Fruit fly (Drosophila melanogaster) whole organism, embryonic: ENCODE results near the gene CG13031.

Experiments
- Abd-B ChIP-seq: fragments of 200-800 bp; sonication (Bioruptor generic); optimal IDR thresholded peaks from 2 replicates; lab custom pipeline; 2018; ENCODE audit warnings: missing biosample characterization, mild to moderate bottlenecking, missing genetic modification characterization, moderate library complexity
- Ada2b ChIP-seq: fragments of 200-800 bp; sonication (Bioruptor generic); IDR thresholded peaks from 2 replicates; pipeline ENCODE4 v1.3.6; 2022; ENCODE audit warnings: missing biosample characterization, missing genetic modification characterization
- CG11085 ChIP-seq: fragments of 200-800 bp; sonication (Bioruptor generic); IDR thresholded peaks from 2 replicates; pipeline ENCODE4 v1.3.6; 2022; ENCODE audit warnings: missing biosample characterization, missing genetic modification characterization
- CG11093 ChIP-seq: fragments of 200-800 bp; sonication (Bioruptor generic); IDR thresholded peaks from 3 replicates; pipeline ENCODE4 v1.3.6; 2022; ENCODE audit warnings: missing biosample characterization, missing genetic modification characterization
- CG11398 ChIP-seq: fragments of 200-800 bp; sonication (Bioruptor generic); optimal IDR thresholded peaks from 2 replicates; lab custom pipeline; 2016; ENCODE audit warnings: missing biosample characterization, missing genetic modification characterization
- CG11504 ChIP-seq: fragments of 200-800 bp; sonication (Bioruptor generic); optimal IDR thresholded peaks from 3 replicates; lab custom pipeline; 2019; ENCODE audit warnings: missing biosample characterization, mild to moderate bottlenecking, missing genetic modification characterization, moderate library complexity
- CG13775 ChIP-seq: fragments of 200-800 bp; sonication (Bioruptor generic); optimal IDR thresholded peaks from 3 replicates; lab custom pipeline; 2017; ENCODE audit warnings: missing biosample characterization, mild to moderate bottlenecking, missing genetic modification characterization
- CG15011 ChIP-seq: fragments of 200-800 bp; sonication (Bioruptor generic); optimal IDR thresholded peaks from 3 replicates; lab custom pipeline; 2018; ENCODE audit warnings: missing biosample characterization, mild to moderate bottlenecking, missing genetic modification characterization
- CG3065 ChIP-seq: fragments of 200-800 bp; sonication (Bioruptor generic); optimal IDR thresholded peaks from 2 replicates; lab custom pipeline; 2016; ENCODE audit warnings: missing biosample characterization, missing genetic modification characterization
- CG32532 ChIP-seq: fragments of 200-800 bp; sonication (Bioruptor generic); IDR thresholded peaks from 2 replicates; pipeline ENCODE4 v1.3.6; 2022; ENCODE audit warnings: missing biosample characterization, missing genetic modification characterization
- CG3847 ChIP-seq: fragments of 200-800 bp; sonication (Bioruptor generic); IDR thresholded peaks from 2 replicates; pipeline ENCODE4 v1.3.6; 2022; ENCODE audit warnings: missing biosample characterization, missing genetic modification characterization
- CG4854 ChIP-seq: fragments of 200-800 bp; sonication (Bioruptor generic); optimal IDR thresholded peaks from 2 replicates; lab custom pipeline; 2016; ENCODE audit warnings: missing biosample characterization, missing genetic modification characterization, inconsistent platforms
- CG6254 ChIP-seq: fragments of 200-800 bp; sonication (Bioruptor generic); optimal IDR thresholded peaks from 3 replicates; lab custom pipeline; 2017; ENCODE audit warnings: mild to moderate bottlenecking, missing biosample characterization, missing genetic modification reagents, missing genetic modification characterization
- CG6854 ChIP-seq: fragments of 200-800 bp; sonication (Bioruptor generic); optimal IDR thresholded peaks from 3 replicates; lab custom pipeline; 2017; ENCODE audit warnings: missing biosample characterization, mild to moderate bottlenecking, missing genetic modification characterization
- CG7372 ChIP-seq: fragments of 200-800 bp; sonication (Bioruptor generic); IDR thresholded peaks from 2 replicates; pipeline ENCODE4 v1.3.6; 2022; ENCODE audit warnings: missing biosample characterization, missing genetic modification characterization
- CG9932 ChIP-seq: fragments of 200-800 bp; sonication (Bioruptor generic); IDR thresholded peaks from 2 replicates; pipeline ENCODE4 v1.3.6; 2022; ENCODE audit warnings: missing biosample characterization, missing genetic modification characterization
- CTCF ChIP-seq: fragments of 200-800 bp; sonication (Bioruptor generic); optimal IDR thresholded peaks from 2 replicates; lab custom pipeline; 2017; ENCODE audit warnings: missing biosample characterization, mild to moderate bottlenecking, missing genetic modification characterization, moderate library complexity
- D ChIP-seq, 2 experiments: fragments of 200-800 bp in 1 of 2; fragments of >200 bp in 1 of 2; sonication (Bioruptor generic) in 1 of 2; optimal IDR thresholded peaks; 2 replicates in 1 of 2; 3 replicates in 1 of 2; lab custom pipeline; 2017; ENCODE audit warnings: mild to moderate bottlenecking in 1 of 2, missing biosample characterization in 1 of 2, missing genetic modification characterization in 1 of 2, missing genetic modification reagents in 1 of 2
- Dip2 ChIP-seq: fragments of 200-800 bp; sonication (Bioruptor generic); IDR thresholded peaks from 2 replicates; pipeline ENCODE4 v1.3.6; 2022; ENCODE audit warnings: missing biosample characterization, missing genetic modification characterization
- Dll ChIP-seq: fragments of 200-800 bp; sonication (Bioruptor generic); IDR thresholded peaks from 4 replicates; pipeline ENCODE4 v1.3.6; 2022; ENCODE audit warnings: missing biosample characterization, missing genetic modification characterization; ENCODE audit not compliant: partially characterized antibody
- GATAe ChIP-seq: fragments of 200-800 bp; sonication (Bioruptor generic); conservative IDR thresholded peaks from 2 replicates; pipeline ENCODE4 v1.3.6; 2022; ENCODE audit warnings: missing biosample characterization, missing genetic modification characterization
- Lpt ChIP-seq: fragments of >200 bp; optimal IDR thresholded peaks from 2 replicates; lab custom pipeline; 2018; ENCODE audit warnings: missing biosample characterization, missing genetic modification characterization
- MBD-R2 ChIP-seq: fragments of 200-800 bp; sonication (Bioruptor generic); IDR thresholded peaks from 2 replicates; pipeline ENCODE4 v1.3.6; 2022; ENCODE audit warnings: missing biosample characterization, missing genetic modification characterization
- MTF-1 ChIP-seq: fragments of 200-800 bp; sonication (Bioruptor generic); optimal IDR thresholded peaks from 2 replicates; lab custom pipeline; 2018; ENCODE audit warnings: missing biosample characterization, mild to moderate bottlenecking, missing genetic modification characterization, borderline replicate concordance
- Med ChIP-seq: fragments of 200-800 bp; sonication (Bioruptor generic); peaks from one replicate; lab custom pipeline; 2016; ENCODE audit warnings: missing biosample characterization, missing genetic modification characterization, mild to moderate bottlenecking, inconsistent platforms, moderate library complexity
- NFAT ChIP-seq: fragments of 200-800 bp; sonication (Bioruptor generic); IDR thresholded peaks from 2 replicates; pipeline ENCODE4 v1.3.6; 2022; ENCODE audit warnings: missing biosample characterization, missing genetic modification characterization
- Nf-YB ChIP-seq: fragments of 200-800 bp; sonication (Bioruptor generic); optimal IDR thresholded peaks from 3 replicates; lab custom pipeline; 2019; ENCODE audit warnings: missing biosample characterization, mild to moderate bottlenecking, missing genetic modification characterization, moderate library complexity
- Rx ChIP-seq: fragments of 200-800 bp; sonication (Bioruptor generic); IDR thresholded peaks from 2 replicates; pipeline ENCODE4 v1.3.6; 2022; ENCODE audit warnings: missing biosample characterization, missing genetic modification characterization
- Scr ChIP-seq: fragments of 200-800 bp; sonication (Bioruptor generic); IDR thresholded peaks from 2 replicates; pipeline ENCODE4 v1.3.6; 2022; ENCODE audit warnings: missing biosample characterization, missing genetic modification characterization; ENCODE audit not compliant: partially characterized antibody
- Taf1 ChIP-seq: fragments of 200-800 bp; sonication (Bioruptor generic); IDR thresholded peaks from 2 replicates; pipeline ENCODE4 v1.3.6; 2022; ENCODE audit warnings: missing biosample characterization, missing genetic modification characterization
- Tbp ChIP-seq: fragments of >200 bp; optimal IDR thresholded peaks from 2 replicates; lab custom pipeline; 2018; ENCODE audit warnings: missing biosample characterization, missing genetic modification characterization
- Usf ChIP-seq: fragments of 200-800 bp; sonication (Bioruptor generic); optimal IDR thresholded peaks from 2 replicates; lab custom pipeline; 2017; ENCODE audit warnings: missing genotype, missing biosample characterization, missing genetic modification characterization
- Xrp1 ChIP-seq: fragments of 200-800 bp; sonication (Bioruptor generic); IDR thresholded peaks from 2 replicates; pipeline ENCODE4 v1.3.6; 2022; ENCODE audit warnings: missing biosample characterization, missing genetic modification characterization
- ab ChIP-seq: fragments of 200-800 bp; sonication (Bioruptor generic); optimal IDR thresholded peaks from 2 replicates; lab custom pipeline; 2016; ENCODE audit warnings: missing biosample characterization, missing genetic modification characterization
- ac ChIP-seq: fragments of 200-800 bp; sonication (Bioruptor generic); optimal IDR thresholded peaks from 3 replicates; lab custom pipeline; 2017; ENCODE audit warnings: missing biosample characterization, mild to moderate bottlenecking, missing genetic modification characterization
- ap ChIP-seq: fragments of 200-800 bp; sonication (Bioruptor generic); IDR thresholded peaks from 2 replicates; pipeline ENCODE4 v1.3.6; 2022; ENCODE audit warnings: missing biosample characterization, missing genetic modification characterization
- ash1 ChIP-seq: fragments of 200-800 bp; sonication (Bioruptor generic); optimal IDR thresholded peaks from 2 replicates; lab custom pipeline; 2018; ENCODE audit warnings: missing biosample characterization, mild to moderate bottlenecking, missing genetic modification characterization
- dm ChIP-seq: fragments of 200-800 bp; sonication (Bioruptor generic); optimal IDR thresholded peaks from 3 replicates; lab custom pipeline; 2016; ENCODE audit warnings: missing biosample characterization, missing genetic modification characterization
- esg ChIP-seq: fragments of 200-800 bp; sonication (Bioruptor generic); conservative IDR thresholded peaks from 2 replicates; pipeline ENCODE4 v1.3.6; 2022; ENCODE audit warnings: missing biosample characterization, missing genetic modification characterization
- eyg ChIP-seq: fragments of 200-800 bp; sonication (Bioruptor generic); optimal IDR thresholded peaks from 3 replicates; lab custom pipeline; 2016; ENCODE audit warnings: missing biosample characterization, missing genetic modification characterization
- fu2 ChIP-seq: fragments of 200-800 bp; sonication (Bioruptor generic); optimal IDR thresholded peaks from 2 replicates; lab custom pipeline; 2016; ENCODE audit warnings: missing biosample characterization, missing genetic modification characterization
- gsb ChIP-seq: fragments of 200-800 bp; sonication (Bioruptor generic); IDR thresholded peaks from 2 replicates; pipeline ENCODE4 v1.3.6; 2022; ENCODE audit warnings: missing biosample characterization, missing genetic modification characterization
- insv ChIP-seq, 2 experiments: fragments of 200-800 bp; sonication (Bioruptor generic); optimal IDR thresholded peaks; 3 replicates each; lab custom pipeline; 2016 to 2018; ENCODE audit warnings: missing biosample characterization in 2 of 2, missing genetic modification characterization in 2 of 2
- lab ChIP-seq: fragments of 200-800 bp; sonication (Bioruptor generic); optimal IDR thresholded peaks from 3 replicates; lab custom pipeline; 2017; ENCODE audit warnings: missing biosample characterization, missing genetic modification characterization, mild to moderate bottlenecking, moderate library complexity, missing genetic modification reagents
- nmo ChIP-seq: fragments of 200-800 bp; sonication (Bioruptor generic); optimal IDR thresholded peaks from 2 replicates; lab custom pipeline; 2018; ENCODE audit warnings: missing biosample characterization, mild to moderate bottlenecking, missing genetic modification characterization, moderate library complexity
- pfk ChIP-seq: fragments of 200-800 bp; sonication (Bioruptor generic); optimal IDR thresholded peaks from 2 replicates; lab custom pipeline; 2018; ENCODE audit warnings: missing biosample characterization, mild to moderate bottlenecking, missing genetic modification characterization, moderate library complexity
- ssp ChIP-seq: fragments of 200-800 bp; sonication (Bioruptor generic); IDR thresholded peaks from 2 replicates; pipeline ENCODE4 v1.3.6; 2022; ENCODE audit warnings: missing biosample characterization, missing genetic modification characterization
- tna ChIP-seq: fragments of 200-800 bp; sonication (Bioruptor generic); IDR thresholded peaks from 2 replicates; pipeline ENCODE4 v1.3.6; 2022; ENCODE audit warnings: missing biosample characterization, missing genetic modification characterization; ENCODE audit not compliant: partially characterized antibody
- trh ChIP-seq: fragments of 200-800 bp; sonication (Bioruptor generic); optimal IDR thresholded peaks from 2 replicates; lab custom pipeline; 2016; ENCODE audit warnings: missing biosample characterization, missing genetic modification characterization

Gene CG13031

DNA sequence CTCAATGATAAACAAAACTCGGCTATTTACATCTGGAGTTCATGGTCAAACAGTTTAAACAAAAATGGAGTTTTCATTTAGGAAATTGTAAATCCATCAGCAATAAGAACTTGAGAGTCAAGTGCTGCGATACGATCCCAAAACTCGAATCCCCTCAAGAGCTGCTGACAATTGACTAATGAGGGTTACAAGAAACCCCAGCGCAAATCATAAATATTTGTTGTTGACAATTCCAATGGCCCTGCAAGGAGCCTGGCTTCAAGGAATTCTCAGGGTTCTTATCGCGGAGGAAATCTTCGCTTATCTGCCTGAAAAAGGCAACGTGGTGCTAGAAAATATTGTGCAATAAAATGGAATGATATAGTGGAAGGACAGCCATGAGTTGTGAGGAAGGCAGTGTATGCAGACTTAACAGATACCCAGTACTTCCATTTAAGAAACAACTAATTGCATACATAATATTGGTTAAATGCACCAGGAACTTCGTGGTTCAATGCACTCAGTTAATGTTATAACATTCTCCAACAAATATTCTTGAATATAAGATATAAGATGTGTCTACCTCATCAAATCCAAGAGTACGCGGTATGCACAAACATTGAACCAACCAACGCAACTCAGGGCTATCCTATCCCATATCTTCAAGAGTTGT lies 43.5 kb downstream of the CG13031 start (continued):
- no peak for TF ChIP-seq CG3847 (GFP tag; lab: Robert Waterston, UW)
- peak; percentile 32 for TF ChIP-seq CG6254 (GFP tag; lab: Kevin White, UChicago)

DNA sequence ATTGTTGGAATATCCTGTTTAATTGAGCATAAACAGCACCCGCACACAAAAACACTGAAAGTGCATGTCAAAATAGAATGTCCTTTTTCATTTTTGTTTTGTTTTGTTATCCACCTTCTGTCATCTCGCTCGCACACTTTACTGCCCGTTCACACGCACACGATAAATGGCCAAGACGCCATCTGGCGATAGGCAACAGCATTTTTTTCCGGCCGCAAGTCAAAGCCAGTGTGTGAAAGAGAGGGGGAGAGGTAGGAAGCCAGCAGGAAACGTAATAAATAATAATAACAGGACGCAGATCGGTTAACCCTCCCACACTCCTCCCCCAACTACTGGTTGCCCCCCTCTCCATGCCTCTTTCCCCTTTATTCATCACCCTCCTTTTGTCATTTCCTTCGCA lies 45.2 kb downstream of the CG13031 start:
- TF ChIP-seq CG6854 (GFP tag; lab: Kevin White, UChicago), result no peak
- TF ChIP-seq ac (GFP tag; lab: Kevin White, UChicago), result peak; percentile 51
- TF ChIP-seq CG3065 (GFP tag; lab: Kevin White, UChicago), result no peak
- TF ChIP-seq NFAT (GFP tag; lab: Robert Waterston, UW), result peak; percentile 42; the same call in 1 of the 2 replicates
- TF ChIP-seq CG15011 (GFP tag; lab: Kevin White, UChicago), result no peak
- TF ChIP-seq Med, result peak; percentile 87
- TF ChIP-seq dm (GFP tag; lab: Kevin White, UChicago), result no peak
- peak in 1 of 2 experiments; percentile 70 for TF ChIP-seq insv (GFP tag; optimal IDR thresholded peaks at IDR 0.05; lab: Kevin White, UChicago)
- TF ChIP-seq Abd-B (GFP tag; lab: Kevin White, UChicago), result no peak
- no peak for TF ChIP-seq Tbp (GFP tag; lab: Kevin White, UChicago)
- TF ChIP-seq ap (GFP tag; lab: Robert Waterston, UW), result no peak
- TF ChIP-seq ssp, result no peak
- TF ChIP-seq esg, result no peak
- TF ChIP-seq CG13775 (GFP tag; lab: Kevin White, UChicago), result peak; percentile 45
- peak; percentile 58 for TF ChIP-seq lab
- TF ChIP-seq Dip2 (GFP tag; lab: Robert Waterston, UW), result no peak
- peak; percentile 92 for TF ChIP-seq CTCF
- TF ChIP-seq Nf-YB (GFP tag; lab: Kevin White, UChicago), result no peak
- TF ChIP-seq tna (GFP tag; lab: Robert Waterston, UW), result no peak
- TF ChIP-seq GATAe (GFP tag; lab: Robert Waterston, UW), result no peak
- TF ChIP-seq CG11093 (GFP tag; lab: Robert Waterston, UW), result peak; percentile 28; the same call in 1 of the 3 replicates
- TF ChIP-seq ab (GFP tag; lab: Kevin White, UChicago), result no peak
- TF ChIP-seq pfk (GFP tag; lab: Kevin White, UChicago), result no peak
- no peak for TF ChIP-seq CG11504 (tag; lab: Kevin White, UChicago)
- no peak for TF ChIP-seq CG9932 (GFP tag; lab: Robert Waterston, UW)
- no peak for TF ChIP-seq CG11398 (GFP tag; lab: Kevin White, UChicago)
- TF ChIP-seq Usf (GFP tag; lab: Kevin White, UChicago), result no peak
- TF ChIP-seq ash1 (GFP tag; lab: Kevin White, UChicago), result peak; percentile 45
- TF ChIP-seq nmo (GFP tag; lab: Kevin White, UChicago), result no peak
- TF ChIP-seq gsb, result no peak
- no peak for TF ChIP-seq Scr (GFP tag; lab: Robert Waterston, UW)
- TF ChIP-seq CG7372 (GFP tag; lab: Robert Waterston, UW), result no peak
- TF ChIP-seq CG4854 (GFP tag; lab: Kevin White, UChicago), result no peak
- TF ChIP-seq Rx (GFP tag; lab: Robert Waterston, UW), result no peak
- TF ChIP-seq Lpt (GFP tag; lab: Kevin White, UChicago), result peak; percentile 38
- peak; percentile 56 for TF ChIP-seq CG32532 (GFP tag; lab: Robert Waterston, UW)
- no peak for TF ChIP-seq fu2
- TF ChIP-seq eyg, result no peak
- TF ChIP-seq Ada2b (GFP tag; lab: Robert Waterston, UW), result peak; percentile 7; the same call in 1 of the 2 replicates
- no peak for TF ChIP-seq D (optimal IDR thresholded peaks at IDR 0.05; lab: Kevin White, UChicago)
- peak; percentile 19 for TF ChIP-seq D (GFP tag; optimal IDR thresholded peaks at IDR 0.05; lab: Kevin White, UChicago)
- peak; percentile 42 for TF ChIP-seq MTF-1 (GFP tag; lab: Kevin White, UChicago)
- TF ChIP-seq Dll, result no peak
- TF ChIP-seq Xrp1 (GFP tag; lab: Robert Waterston, UW), result 0 out of 2 replicates have a peak, but pooled peaks have one; percentile 19
- no peak for TF ChIP-seq CG11085 (GFP tag; lab: Robert Waterston, UW)
- no peak for TF ChIP-seq Taf1 (GFP tag; lab: Robert Waterston, UW)
- TF ChIP-seq MBD-R2, result no peak
- TF ChIP-seq trh (GFP tag; lab: Kevin White, UChicago), result no peak
